Worm (Caenorhabditis elegans) whole organism, L4 larva: ENCODE data around the gene zip-6.
"Not testable (repeated sequence)": the region's sequence is repeated elsewhere in the genome, so short reads cannot be mapped to it uniquely, and the experiment has no call there.

Source experiments
- ZK546.5 ChIP-seq, 2 experiments: sonication (generic microtip); optimal IDR thresholded peaks; 2 replicates each; lab custom pipeline; 2017; ENCODE audit warnings: missing biosample characterization in 2 of 2, missing genetic modification characterization in 2 of 2
- fkh-10 ChIP-seq: fragments of 150-350 bp; optimal IDR thresholded peaks from 2 replicates; lab custom pipeline; 2014; ENCODE audit warnings: missing biosample characterization, missing genetic modification reagents, missing genetic modification characterization
- lir-3 ChIP-seq: sonication (generic microtip); optimal IDR thresholded peaks from 2 replicates; lab custom pipeline; 2016; ENCODE audit warnings: mild to moderate bottlenecking, missing genetic modification characterization, missing compliant biosample characterization
- mxl-2 ChIP-seq: fragments of 200-800 bp; sonication (Bioruptor generic); conservative IDR thresholded peaks from 2 replicates; pipeline ENCODE4 v1.3.6; 2022; ENCODE audit warnings: missing genetic modification reagents, missing genetic modification characterization, missing compliant biosample characterization
- nhr-11 ChIP-seq: fragments of 150-350 bp; optimal IDR thresholded peaks from 2 replicates; lab custom pipeline; 2014; ENCODE audit warnings: missing biosample characterization, missing genetic modification characterization
- nhr-25 ChIP-seq: sonication (generic microtip); optimal IDR thresholded peaks from 2 replicates; lab custom pipeline; 2017; ENCODE audit warnings: missing genetic modification characterization, mild to moderate bottlenecking, missing compliant biosample characterization, antibody characterized with exemption, moderate library complexity, borderline replicate concordance; ENCODE audit not compliant: insufficient read depth
- nhr-76 ChIP-seq: fragments of 150-350 bp; optimal IDR thresholded peaks from 2 replicates; lab custom pipeline; 2014; ENCODE audit warnings: missing biosample characterization, missing genetic modification characterization
- unc-130 ChIP-seq: sonication (generic microtip); optimal IDR thresholded peaks from 2 replicates; lab custom pipeline; 2016; ENCODE audit warnings: missing genetic modification reagents, missing genetic modification characterization, missing compliant biosample characterization
- unc-39 ChIP-seq: sonication (generic microtip); optimal IDR thresholded peaks from 2 replicates; lab custom pipeline; 2017; ENCODE audit warnings: missing biosample characterization, missing genetic modification characterization
- unc-62 ChIP-seq, 3 experiments: fragments of 150-350 bp in 1 of 3; sonication (generic microtip); optimal IDR thresholded peaks in 2 of 3; peaks in 1 of 3; 1 replicate in 1 of 3; 2 replicates in 2 of 3; lab custom pipeline; 2014 to 2017; ENCODE audit warnings: missing biosample characterization in 3 of 3, missing genetic modification characterization in 3 of 3, missing genetic modification reagents in 3 of 3, missing genotype in 1 of 3
- zag-1 ChIP-seq: fragments of 150-350 bp; optimal IDR thresholded peaks from 2 replicates; lab custom pipeline; 2014; ENCODE audit warnings: missing biosample characterization, missing genetic modification characterization
- ztf-11 ChIP-seq: fragments of 150-350 bp; optimal IDR thresholded peaks from 2 replicates; lab custom pipeline; 2014; ENCODE audit warnings: missing biosample characterization, missing genetic modification characterization

ce11 chrIV:11196866-11197265 lies 21.1 kb downstream of the zip-6 start:
- TF ChIP-seq unc-62 (GFP tag; optimal IDR thresholded peaks at IDR 0.05 in 1 of 2; lab: Kevin White, UChicago); unc-62 (tag; optimal IDR thresholded peaks at IDR 0.05; lab: Kevin White, UChicago); fkh-10 (GFP tag; lab: Kevin White, UChicago); ZK546.5 (tag; optimal IDR thresholded peaks at IDR 0.05; lab: Kevin White, UChicago); lir-3; nhr-11; ztf-11 (tag; lab: Kevin White, UChicago); mxl-2 (GFP tag; lab: Robert Waterston, UW); zag-1 (tag; lab: Kevin White, UChicago); nhr-25 (tag; lab: Kevin White, UChicago); unc-39 (tag; lab: Kevin White, UChicago); nhr-76 (tag; lab: Kevin White, UChicago); unc-130 (GFP tag; lab: Kevin White, UChicago): not testable (repeated sequence)
